Fruit fly (Drosophila melanogaster) whole organism, adult: ENCODE data around the gene CG7653.

Experiments
- CG14711 ChIP-seq: fragments of 200-800 bp; sonication (Bioruptor generic); optimal IDR thresholded peaks from 2 replicates; lab custom pipeline; 2018; ENCODE audit warnings: missing biosample characterization, mild to moderate bottlenecking, missing genetic modification characterization, moderate library complexity
- CG1620 ChIP-seq: fragments of 200-800 bp; sonication (Bioruptor generic); optimal IDR thresholded peaks from 2 replicates; lab custom pipeline; 2016; ENCODE audit warnings: missing biosample characterization, missing genetic modification characterization
- CG7045 ChIP-seq: fragments of 200-800 bp; sonication (Bioruptor generic); optimal IDR thresholded peaks from 2 replicates; lab custom pipeline; 2017; ENCODE audit warnings: missing biosample characterization, mild to moderate bottlenecking, missing genetic modification characterization
- CG7101 ChIP-seq: fragments of 200-800 bp; sonication (Bioruptor generic); optimal IDR thresholded peaks from 2 replicates; lab custom pipeline; 2018; ENCODE audit warnings: missing biosample characterization, mild to moderate bottlenecking, missing genetic modification characterization, moderate library complexity
- Clk ChIP-seq: fragments of 200-800 bp; sonication (Bioruptor generic); optimal IDR thresholded peaks from 2 replicates; lab custom pipeline; 2017; ENCODE audit warnings: missing biosample characterization, missing genetic modification characterization
- Crg-1 ChIP-seq: fragments of 200-800 bp; sonication (Bioruptor generic); optimal IDR thresholded peaks from 2 replicates; lab custom pipeline; 2016; ENCODE audit warnings: missing biosample characterization, missing genetic modification characterization
- Mnt ChIP-seq: fragments of 200-800 bp; sonication (Bioruptor generic); optimal IDR thresholded peaks from 2 replicates; lab custom pipeline; 2016; ENCODE audit warnings: missing biosample characterization, mild to moderate bottlenecking, missing genetic modification characterization
- bab1 ChIP-seq: fragments of 200-800 bp; sonication (Bioruptor generic); optimal IDR thresholded peaks from 3 replicates; lab custom pipeline; 2019; ENCODE audit warnings: missing biosample characterization, mild to moderate bottlenecking, missing genetic modification characterization, moderate library complexity
- cic ChIP-seq: fragments of 200-800 bp; sonication (Bioruptor generic); optimal IDR thresholded peaks from 2 replicates; lab custom pipeline; 2017; ENCODE audit warnings: missing biosample characterization, mild to moderate bottlenecking, missing genetic modification characterization, moderate library complexity
- kay ChIP-seq: fragments of 200-800 bp; sonication (Bioruptor generic); peaks from one replicate; lab custom pipeline; 2016; ENCODE audit warnings: missing biosample characterization, missing genetic modification characterization, borderline replicate concordance
- ovo ChIP-seq: fragments of 200-800 bp; sonication (Bioruptor generic); optimal IDR thresholded peaks from 2 replicates; lab custom pipeline; 2016; ENCODE audit warnings: missing biosample characterization, missing genetic modification characterization
- pad ChIP-seq: fragments of 200-800 bp; sonication (Bioruptor generic); optimal IDR thresholded peaks from 3 replicates; lab custom pipeline; 2017; ENCODE audit warnings: missing biosample characterization, missing genetic modification characterization, mild to moderate bottlenecking, moderate library complexity, missing genetic modification reagents
- tj ChIP-seq: fragments of 200-800 bp; sonication (Bioruptor generic); optimal IDR thresholded peaks from 3 replicates; lab custom pipeline; 2017; ENCODE audit warnings: missing biosample characterization, mild to moderate bottlenecking, missing genetic modification characterization, moderate library complexity

- TF ChIP-seq Mnt (GFP tag; lab: Kevin White, UChicago): no peak
- no peak for TF ChIP-seq ovo (GFP tag; lab: Kevin White, UChicago)
- no peak for TF ChIP-seq kay (GFP tag; lab: Kevin White, UChicago)
- TF ChIP-seq bab1 (GFP tag; lab: Kevin White, UChicago): no peak
- no peak for TF ChIP-seq CG7045 (GFP tag; lab: Kevin White, UChicago)
- TF ChIP-seq tj: no peak
- TF ChIP-seq Clk: no peak
- no peak for TF ChIP-seq CG7101 (tag; lab: Kevin White, UChicago)
- no peak for TF ChIP-seq cic (GFP tag; lab: Kevin White, UChicago)
- no peak for TF ChIP-seq Crg-1 (GFP tag; lab: Kevin White, UChicago)
- no peak for TF ChIP-seq pad (GFP tag; lab: Kevin White, UChicago)
- TF ChIP-seq CG1620 (GFP tag; lab: Kevin White, UChicago): no peak
- no peak for TF ChIP-seq CG14711 (tag; lab: Kevin White, UChicago)
These were observed 20.5 kb upstream of the CG7653 start, which contains the start of gene CG31823 for dm6 chr2L:15900424-15900823.
